Worm (Caenorhabditis elegans) whole organism, L2 larva: ENCODE measurements around the gene K09D9.9.

ENCODE experiments used
- F13H6.1 ChIP-seq: sonication (generic microtip); optimal IDR thresholded peaks from 2 replicates; lab custom pipeline; 2016; ENCODE audit warnings: missing genetic modification characterization, missing compliant biosample characterization
- Y55F3AM.14 ChIP-seq: fragments of 200-800 bp; sonication (Bioruptor generic); optimal IDR thresholded peaks from 2 replicates; lab custom pipeline; 2018; ENCODE audit warnings: mild to moderate bottlenecking, missing genetic modification characterization, missing compliant biosample characterization
- ZK546.5 ChIP-seq: sonication (generic microtip); optimal IDR thresholded peaks from 2 replicates; lab custom pipeline; 2017; ENCODE audit warnings: missing biosample characterization, missing genetic modification characterization
- alr-1 ChIP-seq: fragments of 150-350 bp; optimal IDR thresholded peaks from 2 replicates; lab custom pipeline; 2014; ENCODE audit warnings: missing biosample characterization, missing genetic modification characterization
- aly-2 ChIP-seq: fragments of 150-350 bp; optimal IDR thresholded peaks from 2 replicates; lab custom pipeline; 2014; ENCODE audit warnings: missing biosample characterization, missing genetic modification characterization
- ama-1 ChIP-seq: fragments of 150-350 bp; optimal IDR thresholded peaks from 2 replicates; lab custom pipeline; 2018; ENCODE audit warnings: inconsistent platforms
- blmp-1 ChIP-seq: sonication (generic microtip); optimal IDR thresholded peaks from 2 replicates; lab custom pipeline; 2017; ENCODE audit warnings: missing genetic modification characterization, mild to moderate bottlenecking, missing compliant biosample characterization, antibody characterized with exemption, moderate library complexity; ENCODE audit not compliant: insufficient read depth
- ceh-16 ChIP-seq: fragments of 150-350 bp; optimal IDR thresholded peaks from 2 replicates; lab custom pipeline; 2014; ENCODE audit warnings: missing biosample characterization, missing genetic modification characterization
- ceh-82 ChIP-seq: fragments of 150-350 bp; optimal IDR thresholded peaks from 2 replicates; lab custom pipeline; 2014; ENCODE audit warnings: missing biosample characterization, missing genetic modification characterization
- crh-2 ChIP-seq: sonication (generic microtip); optimal IDR thresholded peaks from 2 replicates; lab custom pipeline; 2017; ENCODE audit warnings: missing biosample characterization, missing genetic modification characterization
- elt-1 ChIP-seq: fragments of 150-350 bp; optimal IDR thresholded peaks from 2 replicates; lab custom pipeline; 2014; ENCODE audit warnings: missing biosample characterization, missing genetic modification characterization
- elt-3 ChIP-seq: sonication (generic microtip); optimal IDR thresholded peaks from 2 replicates; lab custom pipeline; 2017; ENCODE audit warnings: missing biosample characterization, missing genetic modification characterization
- fos-1 ChIP-seq: fragments of 150-350 bp; optimal IDR thresholded peaks from 2 replicates; lab custom pipeline; 2014; ENCODE audit warnings: missing biosample characterization, missing genetic modification characterization
- gmeb-1 ChIP-seq: fragments of 150-350 bp; optimal IDR thresholded peaks from 2 replicates; lab custom pipeline; 2014; ENCODE audit warnings: missing biosample characterization, missing genetic modification characterization
- lin-11 ChIP-seq: fragments of 150-350 bp; sonication (generic microtip); optimal IDR thresholded peaks from 2 replicates; lab custom pipeline; 2014; ENCODE audit warnings: missing biosample characterization, missing genetic modification characterization, inconsistent platforms, mixed read lengths
- lin-13 ChIP-seq: fragments of 150-350 bp; optimal IDR thresholded peaks from 2 replicates; lab custom pipeline; 2014; ENCODE audit warnings: missing biosample characterization, missing genetic modification reagents, missing genetic modification characterization
- lin-39 ChIP-seq: fragments of 150-350 bp; optimal IDR thresholded peaks from 2 replicates; lab custom pipeline; 2014; ENCODE audit warnings: missing biosample characterization, missing genetic modification reagents, missing genetic modification characterization
- lsy-2 ChIP-seq, 2 experiments: fragments of 150-350 bp in 1 of 2; sonication (generic microtip) in 1 of 2; optimal IDR thresholded peaks; 2 replicates each; lab custom pipeline; 2014 to 2017; ENCODE audit warnings: missing biosample characterization in 2 of 2, missing genetic modification characterization in 2 of 2
- mab-5 ChIP-seq: fragments of 150-350 bp; optimal IDR thresholded peaks from 2 replicates; lab custom pipeline; 2014; ENCODE audit warnings: missing biosample characterization, missing genetic modification characterization
- mbf-1 ChIP-seq: sonication (generic microtip); optimal IDR thresholded peaks from 2 replicates; lab custom pipeline; 2017; ENCODE audit warnings: missing biosample characterization, missing genetic modification characterization
- mdl-1 ChIP-seq, 2 experiments: fragments of 150-350 bp in 1 of 2; sonication (generic microtip) in 1 of 2; optimal IDR thresholded peaks; 2 replicates each; lab custom pipeline; 2017; ENCODE audit warnings: missing biosample characterization in 2 of 2, missing genetic modification characterization in 2 of 2
- nhr-10 ChIP-seq: sonication (generic microtip); optimal IDR thresholded peaks from 2 replicates; lab custom pipeline; 2017; ENCODE audit warnings: missing biosample characterization, missing genetic modification characterization
- nhr-11 ChIP-seq: fragments of 150-350 bp; optimal IDR thresholded peaks from 2 replicates; lab custom pipeline; 2014; ENCODE audit warnings: missing biosample characterization, missing genetic modification characterization
- nhr-129 ChIP-seq: fragments of 150-350 bp; optimal IDR thresholded peaks from 2 replicates; lab custom pipeline; 2014; ENCODE audit warnings: missing biosample characterization, missing genetic modification characterization
- nhr-21 ChIP-seq: fragments of 150-350 bp; optimal IDR thresholded peaks from 2 replicates; lab custom pipeline; 2014; ENCODE audit warnings: missing biosample characterization, missing genetic modification characterization
- nhr-23 ChIP-seq: fragments of 150-350 bp; optimal IDR thresholded peaks from 2 replicates; lab custom pipeline; 2014; ENCODE audit warnings: missing biosample characterization, missing genetic modification reagents, missing genetic modification characterization
- nhr-237 ChIP-seq: fragments of 150-350 bp; optimal IDR thresholded peaks from 2 replicates; lab custom pipeline; 2014; ENCODE audit warnings: missing biosample characterization, missing genetic modification characterization
- nhr-25 ChIP-seq: fragments of 150-350 bp; sonication (generic microtip); optimal IDR thresholded peaks from 3 replicates; lab custom pipeline; 2014; ENCODE audit warnings: missing biosample characterization, missing genetic modification characterization
- nhr-6 ChIP-seq: fragments of 150-350 bp; optimal IDR thresholded peaks from 2 replicates; lab custom pipeline; 2014; ENCODE audit warnings: missing biosample characterization, missing genetic modification characterization
- nhr-77 ChIP-seq: fragments of 150-350 bp; optimal IDR thresholded peaks from 2 replicates; lab custom pipeline; 2014; ENCODE audit warnings: missing biosample characterization, missing genetic modification characterization
- sem-4 ChIP-seq: fragments of 150-350 bp; optimal IDR thresholded peaks from 2 replicates; lab custom pipeline; 2014; ENCODE audit warnings: missing biosample characterization, missing genetic modification reagents, missing genetic modification characterization
- sma-3 ChIP-seq: sonication (generic microtip); optimal IDR thresholded peaks from 2 replicates; lab custom pipeline; 2016; ENCODE audit warnings: missing genetic modification reagents, missing genetic modification characterization, missing compliant biosample characterization
- sma-9 ChIP-seq, 2 experiments: fragments of 150-350 bp in 1 of 2; sonication (generic microtip) in 1 of 2; optimal IDR thresholded peaks; 2 replicates each; lab custom pipeline; 2014 to 2016; ENCODE audit warnings: missing genetic modification characterization in 2 of 2, mild to moderate bottlenecking in 1 of 2, missing biosample characterization in 1 of 2, missing compliant biosample characterization in 1 of 2, missing genetic modification reagents in 1 of 2, moderate library complexity in 1 of 2
- snpc-4 ChIP-seq: fragments of 150-350 bp; optimal IDR thresholded peaks from 2 replicates; lab custom pipeline; 2014; ENCODE audit warnings: missing biosample characterization, missing genetic modification characterization
- unc-39 ChIP-seq: fragments of 150-350 bp; optimal IDR thresholded peaks from 2 replicates; lab custom pipeline; 2014; ENCODE audit warnings: missing biosample characterization, missing genetic modification characterization
- unc-55 ChIP-seq: fragments of 150-350 bp; sonication (generic microtip); optimal IDR thresholded peaks from 3 replicates; lab custom pipeline; 2014; ENCODE audit warnings: missing biosample characterization, missing genetic modification reagents, missing genetic modification characterization
- unc-62 ChIP-seq: fragments of 150-350 bp; optimal IDR thresholded peaks from 2 replicates; lab custom pipeline; 2014; ENCODE audit warnings: missing biosample characterization, missing genetic modification reagents, missing genetic modification characterization
- ztf-1 ChIP-seq: fragments of 200-800 bp; sonication (Bioruptor generic); conservative IDR thresholded peaks from 2 replicates; pipeline ENCODE4 v1.3.6; 2022; ENCODE audit warnings: missing genetic modification characterization, missing compliant biosample characterization
- ztf-11 ChIP-seq: sonication (generic microtip); optimal IDR thresholded peaks from 2 replicates; lab custom pipeline; 2017; ENCODE audit warnings: missing biosample characterization, missing genetic modification characterization

Gene K09D9.9

DNA sequence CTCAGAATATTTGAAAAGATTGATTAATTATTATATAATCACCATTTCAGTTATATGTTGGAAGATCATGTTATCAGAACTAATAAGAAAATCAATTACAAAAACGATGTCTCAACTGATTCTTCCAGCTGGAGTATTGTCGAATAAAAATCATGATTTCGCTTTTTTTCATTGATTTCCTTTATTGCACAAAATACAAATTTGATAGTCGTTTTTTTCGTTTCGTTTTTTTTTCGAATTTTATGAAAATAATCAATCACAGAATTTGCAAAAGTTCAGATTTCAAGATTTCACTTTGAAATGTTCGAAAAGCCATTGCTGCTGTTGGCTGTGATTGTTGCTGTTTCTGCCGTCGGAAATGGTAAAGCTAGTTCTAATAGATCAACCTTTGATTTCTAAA lies 41.9 kb upstream of the K09D9.9 start, which contains the start of gene C49G7.13:
TSS of gene C49G7.13 (plus strand) at position 301 of the 400 bp plus-strand sequence.
- TF ChIP-seq unc-62 (GFP tag; lab: Kevin White, UChicago) = no peak
- no peak for TF ChIP-seq lsy-2 (tag; optimal IDR thresholded peaks at IDR 0.05; lab: Kevin White, UChicago)
- TF ChIP-seq snpc-4 (tag; lab: Kevin White, UChicago) = no peak
- no peak for TF ChIP-seq nhr-237
- TF ChIP-seq sem-4 (tag; lab: Kevin White, UChicago) = no peak
- TF ChIP-seq lin-13 (GFP tag; lab: Kevin White, UChicago) = no peak
- no peak for TF ChIP-seq ama-1 (lab: Kevin White, UChicago)
- TF ChIP-seq nhr-11 (tag; lab: Kevin White, UChicago) = no peak
- no peak for TF ChIP-seq Y55F3AM.14 (GFP tag; lab: Kevin White, UChicago)
- TF ChIP-seq lin-11 (tag; lab: Kevin White, UChicago) = no peak
- no peak for TF ChIP-seq ztf-1
- TF ChIP-seq crh-2 = no peak
- no peak for TF ChIP-seq ceh-16
- TF ChIP-seq mbf-1 (tag; lab: Kevin White, UChicago) = no peak
- no peak for TF ChIP-seq nhr-23 (tag; lab: Kevin White, UChicago)

- TF ChIP-seq lin-39 (tag; lab: Kevin White, UChicago) (no peak), nhr-10 (tag; lab: Kevin White, UChicago) (no peak), fos-1 (tag; lab: Kevin White, UChicago) (no peak), lin-13 (GFP tag; lab: Kevin White, UChicago) (no peak), ZK546.5 (tag; lab: Kevin White, UChicago) (no peak), nhr-77 (tag; lab: Kevin White, UChicago) (no peak), ama-1 (lab: Kevin White, UChicago) (no peak), sem-4 (tag; lab: Kevin White, UChicago) (no peak), elt-1 (tag; lab: Kevin White, UChicago) (no peak), lin-11 (tag; lab: Kevin White, UChicago) (no peak), nhr-21 (tag; lab: Kevin White, UChicago) (no peak), elt-3 (no peak), blmp-1 (tag; lab: Kevin White, UChicago) (no peak), ztf-11 (tag; lab: Kevin White, UChicago) (no peak)
- TF ChIP-seq, all 48 proteins: peak for 0
Observed at ce11 chrV:4034303-4034702, 40.4 kb upstream of the K09D9.9 start, which contains the start of gene C49G7.7. C49G7.7 (plus strand) TSS chrV:4034476.

DNA sequence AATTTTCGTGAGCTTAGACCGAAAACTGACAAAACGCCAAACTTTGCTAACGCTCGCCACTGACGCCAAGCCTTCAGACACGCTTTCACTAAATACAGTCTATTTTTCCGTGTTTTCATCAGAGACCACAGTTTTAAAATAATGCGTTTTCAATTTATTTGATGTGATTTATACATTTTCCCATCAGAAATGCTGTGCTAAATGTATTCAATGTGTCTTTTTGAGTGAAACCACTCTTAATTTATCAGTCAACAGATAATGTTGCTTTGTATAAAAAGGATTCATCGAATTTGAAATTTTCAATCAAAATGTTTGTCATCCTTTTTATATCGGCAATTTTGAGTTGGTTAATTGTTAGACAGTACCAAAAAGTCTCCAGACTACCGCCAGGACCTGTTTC lies 37.4 kb upstream of the K09D9.9 start, which contains the start of gene cyp-35A4:
TSS of gene cyp-35A4 (plus strand) at position 301 of the 400 bp plus-strand sequence.
- TF ChIP-seq elt-1 (tag; lab: Kevin White, UChicago) = no peak
- TF ChIP-seq sem-4 (tag; lab: Kevin White, UChicago) = no peak
- no peak for TF ChIP-seq aly-2
- TF ChIP-seq unc-55 = no peak
- no peak for TF ChIP-seq nhr-11 (tag; lab: Kevin White, UChicago)
- no peak for TF ChIP-seq gmeb-1 (tag; lab: Kevin White, UChicago)
- TF ChIP-seq nhr-237 = no peak
- TF ChIP-seq mbf-1 (tag; lab: Kevin White, UChicago) = no peak
- no peak for TF ChIP-seq fos-1 (tag; lab: Kevin White, UChicago)
- no peak for TF ChIP-seq lin-39 (tag; lab: Kevin White, UChicago)

DNA sequence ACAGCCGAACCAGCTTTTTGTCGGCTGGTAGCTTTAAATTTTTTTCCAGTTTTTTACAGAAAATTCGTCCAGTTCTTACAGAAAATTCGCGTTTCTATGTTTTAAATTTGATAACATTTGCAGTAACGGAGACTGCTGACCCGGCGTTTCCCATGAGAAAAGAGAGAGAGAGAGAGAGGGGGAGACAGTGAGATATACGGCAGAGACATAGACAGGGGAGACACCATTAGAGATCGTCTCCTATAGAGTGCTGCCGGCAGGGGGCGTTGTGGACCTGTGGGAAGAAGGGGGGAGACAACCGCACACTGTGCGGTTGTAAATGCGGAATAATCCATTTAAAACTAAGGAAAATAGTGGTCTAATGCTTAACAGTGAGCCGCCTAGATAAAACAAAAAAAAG lies 35.7 kb upstream of the K09D9.9 start:
- TF ChIP-seq nhr-11 (tag; lab: Kevin White, UChicago) (no peak), nhr-6 (no peak), blmp-1 (tag; lab: Kevin White, UChicago) (no peak), Y55F3AM.14 (GFP tag; lab: Kevin White, UChicago) (no peak), mab-5 (tag; lab: Kevin White, UChicago) (no peak), mdl-1 (tag; optimal IDR thresholded peaks at IDR 0.05; lab: Kevin White, UChicago) (no peak), ceh-82 (no peak), fos-1 (tag; lab: Kevin White, UChicago) (peak; percentile 7), sma-3 (GFP tag; lab: Kevin White, UChicago) (no peak), unc-39 (tag; lab: Kevin White, UChicago) (no peak), sma-9 (GFP tag; optimal IDR thresholded peaks at IDR 0.05; lab: Kevin White, UChicago) (peak; percentile 20), sma-9 (tag; optimal IDR thresholded peaks at IDR 0.05; lab: Kevin White, UChicago) (no peak), alr-1 (tag; lab: Kevin White, UChicago) (no peak), lin-39 (tag; lab: Kevin White, UChicago) (no peak), F13H6.1 (tag; lab: Kevin White, UChicago) (no peak), lsy-2 (tag; optimal IDR thresholded peaks at IDR 0.05; lab: Kevin White, UChicago) (no peak), unc-62 (GFP tag; lab: Kevin White, UChicago) (no peak), crh-2 (no peak), nhr-129 (tag; lab: Kevin White, UChicago) (peak; percentile 23), nhr-25 (tag; lab: Kevin White, UChicago) (no peak), nhr-23 (tag; lab: Kevin White, UChicago) (no peak), ceh-16 (no peak), ztf-11 (tag; lab: Kevin White, UChicago) (no peak)
